Fruit fly (Drosophila melanogaster) whole organism, embryonic: ENCODE measurements around the gene CG8420.

Source experiments
- Adf1 ChIP-seq: fragments of 200-800 bp; sonication (Bioruptor generic); IDR thresholded peaks from 2 replicates; pipeline ENCODE4 v1.3.6; 2022; ENCODE audit warnings: missing biosample characterization, missing genetic modification characterization
- Atf-2 ChIP-seq: fragments of 200-800 bp; sonication (Bioruptor generic); optimal IDR thresholded peaks from 2 replicates; lab custom pipeline; 2016; ENCODE audit warnings: missing biosample characterization, missing genetic modification characterization
- CG10267 ChIP-seq: fragments of 200-800 bp; sonication (Bioruptor generic); optimal IDR thresholded peaks from 2 replicates; lab custom pipeline; 2018; ENCODE audit warnings: missing biosample characterization, mild to moderate bottlenecking, missing genetic modification characterization, moderate library complexity
- CG13624 ChIP-seq: fragments of 200-800 bp; sonication (Bioruptor generic); optimal IDR thresholded peaks from 2 replicates; lab custom pipeline; 2016; ENCODE audit warnings: missing biosample characterization, missing genetic modification characterization
- CG15514 ChIP-seq: fragments of 200-800 bp; sonication (Bioruptor generic); optimal IDR thresholded peaks from 3 replicates; lab custom pipeline; 2017; ENCODE audit warnings: missing biosample characterization, missing genetic modification characterization, mild to moderate bottlenecking, moderate library complexity, missing genetic modification reagents
- CG15601 ChIP-seq: fragments of 200-800 bp; sonication (Bioruptor generic); optimal IDR thresholded peaks from 3 replicates; lab custom pipeline; 2019; ENCODE audit warnings: missing biosample characterization, mild to moderate bottlenecking, missing genetic modification characterization, moderate library complexity
- CG16779 ChIP-seq: fragments of 200-800 bp; sonication (Bioruptor generic); IDR thresholded peaks from 2 replicates; pipeline ENCODE4 v1.3.6; 2022; ENCODE audit warnings: missing biosample characterization, missing genetic modification characterization
- CG16813 ChIP-seq: fragments of 200-800 bp; sonication (Bioruptor generic); IDR thresholded peaks from 3 replicates; pipeline ENCODE4 v1.3.6; 2022; ENCODE audit warnings: missing biosample characterization, missing genetic modification characterization; ENCODE audit not compliant: partially characterized antibody
- CG17186 ChIP-seq: fragments of 200-800 bp; sonication (Bioruptor generic); optimal IDR thresholded peaks from 3 replicates; lab custom pipeline; 2017; ENCODE audit warnings: missing biosample characterization, missing genetic modification reagents, missing genetic modification characterization
- CG1792 ChIP-seq: fragments of 200-800 bp; sonication (Bioruptor generic); optimal IDR thresholded peaks from 2 replicates; lab custom pipeline; 2016; ENCODE audit warnings: missing biosample characterization, missing genetic modification characterization
- CG1832 ChIP-seq: fragments of 200-800 bp; sonication (Bioruptor generic); optimal IDR thresholded peaks from 2 replicates; lab custom pipeline; 2017; ENCODE audit warnings: missing biosample characterization, mild to moderate bottlenecking, missing genetic modification characterization, inconsistent platforms
- CG2129 ChIP-seq: fragments of 200-800 bp; sonication (Bioruptor generic); IDR thresholded peaks from 2 replicates; pipeline ENCODE4 v1.3.6; 2022; ENCODE audit warnings: missing biosample characterization, missing genetic modification characterization; ENCODE audit not compliant: partially characterized antibody
- CG2202 ChIP-seq: fragments of 200-800 bp; sonication (Bioruptor generic); optimal IDR thresholded peaks from 2 replicates; lab custom pipeline; 2018; ENCODE audit warnings: missing biosample characterization, mild to moderate bottlenecking, missing genetic modification characterization
- CG33557 ChIP-seq: fragments of 200-800 bp; sonication (Bioruptor generic); optimal IDR thresholded peaks from 2 replicates; lab custom pipeline; 2019; ENCODE audit warnings: missing biosample characterization, mild to moderate bottlenecking, missing genetic modification characterization, moderate library complexity
- CG4282 ChIP-seq: fragments of 200-800 bp; sonication (Bioruptor generic); optimal IDR thresholded peaks from 2 replicates; lab custom pipeline; 2016; ENCODE audit warnings: missing biosample characterization, missing genetic modification characterization
- CG6765 ChIP-seq: fragments of 200-800 bp; sonication (Bioruptor generic); optimal IDR thresholded peaks from 3 replicates; lab custom pipeline; 2017; ENCODE audit warnings: missing biosample characterization, mild to moderate bottlenecking, missing genetic modification characterization
- CG6791 ChIP-seq: fragments of 200-800 bp; sonication (Bioruptor generic); IDR thresholded peaks from 3 replicates; pipeline ENCODE4 v1.3.6; 2022; ENCODE audit warnings: missing biosample characterization, missing genetic modification characterization; ENCODE audit not compliant: partially characterized antibody
- CG7786 ChIP-seq: fragments of 200-800 bp; sonication (Bioruptor generic); optimal IDR thresholded peaks from 2 replicates; lab custom pipeline; 2016; ENCODE audit warnings: missing biosample characterization, missing genetic modification characterization
- CG8281 ChIP-seq: fragments of 200-800 bp; sonication (Bioruptor generic); optimal IDR thresholded peaks from 2 replicates; lab custom pipeline; 2018; ENCODE audit warnings: missing biosample characterization, mild to moderate bottlenecking, missing genetic modification characterization, moderate library complexity
- CG8924 ChIP-seq: fragments of 200-800 bp; optimal IDR thresholded peaks from 3 replicates; lab custom pipeline; 2019; ENCODE audit warnings: missing biosample characterization, mild to moderate bottlenecking, missing genetic modification characterization, moderate library complexity
- CG9215 ChIP-seq: fragments of 200-800 bp; sonication (Bioruptor generic); IDR thresholded peaks from 2 replicates; pipeline ENCODE4 v1.3.6; 2022; ENCODE audit warnings: missing biosample characterization, missing genetic modification characterization
- CG9609 ChIP-seq: fragments of 200-800 bp; sonication (Bioruptor generic); optimal IDR thresholded peaks from 3 replicates; lab custom pipeline; 2016; ENCODE audit warnings: missing biosample characterization, missing genetic modification characterization
- Doc2 ChIP-seq: fragments of 200-800 bp; sonication (Bioruptor generic); IDR thresholded peaks from 2 replicates; pipeline ENCODE4 v1.3.6; 2022; ENCODE audit warnings: missing biosample characterization, missing genetic modification characterization
- Ets97D ChIP-seq: fragments of 200-800 bp; sonication (Bioruptor generic); optimal IDR thresholded peaks from 3 replicates; lab custom pipeline; 2016; ENCODE audit warnings: missing biosample characterization, missing genetic modification characterization
- HLH54F ChIP-seq: fragments of 200-800 bp; sonication (Bioruptor generic); optimal IDR thresholded peaks from 3 replicates; lab custom pipeline; 2016; ENCODE audit warnings: missing biosample characterization, missing genetic modification characterization
- Nf-YB ChIP-seq: fragments of 200-800 bp; sonication (Bioruptor generic); optimal IDR thresholded peaks from 3 replicates; lab custom pipeline; 2019; ENCODE audit warnings: missing biosample characterization, mild to moderate bottlenecking, missing genetic modification characterization, moderate library complexity
- Oli ChIP-seq: fragments of 200-800 bp; sonication (Bioruptor generic); optimal IDR thresholded peaks from 2 replicates; lab custom pipeline; 2018; ENCODE audit warnings: missing biosample characterization, mild to moderate bottlenecking, missing genetic modification characterization, moderate library complexity
- Opbp ChIP-seq: fragments of 200-800 bp; sonication (Bioruptor generic); IDR thresholded peaks from 3 replicates; pipeline ENCODE4 v1.3.6; 2022; ENCODE audit warnings: missing biosample characterization, missing genetic modification characterization; ENCODE audit not compliant: partially characterized antibody
- Optix ChIP-seq: fragments of 200-800 bp; sonication (Bioruptor generic); IDR thresholded peaks from 3 replicates; pipeline ENCODE4 v1.3.6; 2022; ENCODE audit warnings: missing biosample characterization, missing genetic modification characterization
- Pdp1 ChIP-seq, 2 experiments: fragments of 200-800 bp; sonication (Bioruptor generic); optimal IDR thresholded peaks; 3 replicates each; lab custom pipeline; 2016; ENCODE audit warnings: missing biosample characterization in 2 of 2, missing genetic modification characterization in 2 of 2, mild to moderate bottlenecking in 1 of 2, moderate library complexity in 1 of 2
- Scr ChIP-seq: fragments of 200-800 bp; sonication (Bioruptor generic); IDR thresholded peaks from 2 replicates; pipeline ENCODE4 v1.3.6; 2022; ENCODE audit warnings: missing biosample characterization, missing genetic modification characterization; ENCODE audit not compliant: partially characterized antibody
- Sin3A ChIP-seq: fragments of >200 bp; optimal IDR thresholded peaks from 2 replicates; lab custom pipeline; 2018
- aop ChIP-seq: fragments of 200-800 bp; sonication (Bioruptor generic); IDR thresholded peaks from 2 replicates; pipeline ENCODE4 v1.3.6; 2022; ENCODE audit warnings: missing biosample characterization, missing genetic modification characterization
- ase ChIP-seq: fragments of 200-800 bp; sonication (Bioruptor generic); IDR thresholded peaks from 3 replicates; pipeline ENCODE4 v1.3.6; 2022; ENCODE audit warnings: missing biosample characterization, missing genetic modification characterization
- az2 ChIP-seq: fragments of 200-800 bp; sonication (Bioruptor generic); optimal IDR thresholded peaks from 3 replicates; lab custom pipeline; 2016; ENCODE audit warnings: missing biosample characterization, missing genetic modification characterization
- bowl ChIP-seq: fragments of 200-800 bp; sonication (Bioruptor generic); IDR thresholded peaks from 2 replicates; pipeline ENCODE4 v1.3.6; 2022; ENCODE audit warnings: missing biosample characterization, missing genetic modification characterization
- bsh ChIP-seq, 2 experiments: fragments of 200-800 bp; sonication (Bioruptor generic); optimal IDR thresholded peaks; 2 replicates each; lab custom pipeline; 2017 to 2018; ENCODE audit warnings: mild to moderate bottlenecking in 2 of 2, missing biosample characterization in 2 of 2, missing genetic modification characterization in 2 of 2, moderate library complexity in 1 of 2
- da ChIP-seq: fragments of 200-800 bp; sonication (Bioruptor generic); optimal IDR thresholded peaks from 2 replicates; lab custom pipeline; 2016; ENCODE audit warnings: missing biosample characterization, missing genetic modification characterization
- dan ChIP-seq: fragments of 200-800 bp; sonication (Bioruptor generic); IDR thresholded peaks from 2 replicates; pipeline ENCODE4 v1.3.6; 2022; ENCODE audit warnings: missing biosample characterization, missing genetic modification characterization
- dm ChIP-seq: fragments of 200-800 bp; sonication (Bioruptor generic); optimal IDR thresholded peaks from 3 replicates; lab custom pipeline; 2016; ENCODE audit warnings: missing biosample characterization, missing genetic modification characterization
- dysf ChIP-seq: fragments of 200-800 bp; sonication (Bioruptor generic); IDR thresholded peaks from 3 replicates; pipeline ENCODE4 v1.3.6; 2022; ENCODE audit warnings: missing biosample characterization, missing genetic modification characterization
- ems ChIP-seq: fragments of 200-800 bp; sonication (Bioruptor generic); optimal IDR thresholded peaks from 3 replicates; lab custom pipeline; 2016; ENCODE audit warnings: missing biosample characterization, missing genetic modification characterization
- ftz-f1 ChIP-seq: fragments of 200-800 bp; sonication (Bioruptor generic); optimal IDR thresholded peaks from 2 replicates; lab custom pipeline; 2016; ENCODE audit warnings: missing biosample characterization, missing genetic modification characterization
- gcm ChIP-seq: fragments of 200-800 bp; sonication (Bioruptor generic); optimal IDR thresholded peaks from 2 replicates; lab custom pipeline; 2019; ENCODE audit warnings: missing biosample characterization, mild to moderate bottlenecking, missing genetic modification characterization, moderate library complexity
- odd ChIP-seq: fragments of 200-800 bp; sonication (Bioruptor generic); optimal IDR thresholded peaks from 2 replicates; lab custom pipeline; 2017; ENCODE audit warnings: missing biosample characterization, mild to moderate bottlenecking, missing genetic modification characterization
- pnt ChIP-seq: fragments of 200-800 bp; sonication (Bioruptor generic); optimal IDR thresholded peaks from 3 replicates; lab custom pipeline; 2016; ENCODE audit warnings: missing biosample characterization, missing genetic modification characterization
- sens ChIP-seq: fragments of 200-800 bp; sonication (Bioruptor generic); peaks from one replicate; lab custom pipeline; 2016; ENCODE audit warnings: missing biosample characterization, missing genetic modification characterization
- sens-2 ChIP-seq: fragments of 200-800 bp; sonication (Bioruptor generic); IDR thresholded peaks from 2 replicates; pipeline ENCODE4 v1.3.6; 2022; ENCODE audit warnings: missing biosample characterization, missing genetic modification characterization
- stc ChIP-seq: fragments of 200-800 bp; sonication (Bioruptor generic); IDR thresholded peaks from 2 replicates; pipeline ENCODE4 v1.3.6; 2022; ENCODE audit warnings: missing biosample characterization, missing genetic modification characterization
- trh ChIP-seq: fragments of 200-800 bp; sonication (Bioruptor generic); optimal IDR thresholded peaks from 2 replicates; lab custom pipeline; 2016; ENCODE audit warnings: missing biosample characterization, missing genetic modification characterization
- ttk ChIP-seq: fragments of 200-800 bp; sonication (Bioruptor generic); IDR thresholded peaks from 2 replicates; pipeline ENCODE4 v2.1.2; 2022; ENCODE audit warnings: missing biosample characterization, missing genetic modification characterization
- z ChIP-seq: fragments of 200-800 bp; sonication (Bioruptor generic); IDR thresholded peaks from 3 replicates; pipeline ENCODE4 v1.3.6; 2022; ENCODE audit warnings: missing biosample characterization, missing genetic modification characterization

CG8420 gene

dm6 chr3R:9239941-9240400, 6.5 kb upstream of the CG8420 start (continued):
- TF ChIP-seq CG6765 = no peak
- TF ChIP-seq da (GFP tag; lab: Kevin White, UChicago) = no peak
- no peak for TF ChIP-seq Doc2 (GFP tag; lab: Robert Waterston, UW)
- peak; percentile 89 for TF ChIP-seq CG17186 (GFP tag; lab: Kevin White, UChicago)
- no peak for TF ChIP-seq bowl (GFP tag; lab: Robert Waterston, UW)
- peak in 1 of 2 experiments; percentile 52 for TF ChIP-seq Pdp1 (GFP tag; optimal IDR thresholded peaks at IDR 0.05; lab: Kevin White, UChicago)
- TF ChIP-seq Adf1 (GFP tag; lab: Robert Waterston, UW) = peak; percentile 37; the same call in 1 of the 2 replicates
- no peak for TF ChIP-seq Nf-YB (GFP tag; lab: Kevin White, UChicago)
- peak; percentile 8 for TF ChIP-seq Sin3A (lab: Kevin White, UChicago)
- no peak for TF ChIP-seq Atf-2 (GFP tag; lab: Kevin White, UChicago)
- no peak for TF ChIP-seq odd
- no peak for TF ChIP-seq CG33557
- no peak for TF ChIP-seq dan (GFP tag; lab: Robert Waterston, UW)
- no peak for TF ChIP-seq ems
- no peak for TF ChIP-seq stc
- TF ChIP-seq aop (GFP tag; lab: Robert Waterston, UW) = no peak
- TF ChIP-seq CG13624 = peak; percentile 15
- no peak for TF ChIP-seq z (GFP tag; lab: Robert Waterston, UW)
- no peak for TF ChIP-seq CG1792
- TF ChIP-seq az2 (GFP tag; lab: Kevin White, UChicago) = no peak
- no peak for TF ChIP-seq CG16779 (GFP tag; lab: Robert Waterston, UW)
- TF ChIP-seq CG6791 (GFP tag; lab: Robert Waterston, UW) = peak; percentile 86
- no peak for TF ChIP-seq trh
- peak; percentile 49 for TF ChIP-seq dm (GFP tag; lab: Kevin White, UChicago)
- peak; percentile 14 for TF ChIP-seq CG15601 (tag; lab: Kevin White, UChicago)
- peak; percentile 80 for TF ChIP-seq Scr (GFP tag; lab: Robert Waterston, UW)
- TF ChIP-seq sens = peak; percentile 72
- no peak for TF ChIP-seq sens-2 (GFP tag; lab: Robert Waterston, UW)
- TF ChIP-seq dysf (GFP tag; lab: Robert Waterston, UW) = no peak
- TF ChIP-seq CG9215 (GFP tag; lab: Robert Waterston, UW) = no peak
- TF ChIP-seq CG16813 (GFP tag; lab: Robert Waterston, UW) = peak; percentile 79
- peak; percentile 55 for TF ChIP-seq Ets97D (GFP tag; lab: Kevin White, UChicago)
- peak in 1 of 2 experiments; percentile 17 for TF ChIP-seq bsh (GFP tag; optimal IDR thresholded peaks at IDR 0.05; lab: Kevin White, UChicago)
- TF ChIP-seq CG7786 = no peak
- TF ChIP-seq CG15514 (GFP tag; lab: Kevin White, UChicago) = peak; percentile 55
- peak; percentile 29 for TF ChIP-seq gcm
- no peak for TF ChIP-seq CG9609
- no peak for TF ChIP-seq Optix (GFP tag; lab: Robert Waterston, UW)
- TF ChIP-seq pnt (GFP tag; lab: Kevin White, UChicago) = no peak
- peak; percentile 22 for TF ChIP-seq CG8924 (tag; lab: Kevin White, UChicago)
- TF ChIP-seq ftz-f1 (GFP tag; lab: Kevin White, UChicago) = no peak
- TF ChIP-seq Oli (tag; lab: Kevin White, UChicago) = no peak
- no peak for TF ChIP-seq CG2202 (tag; lab: Kevin White, UChicago)
- TF ChIP-seq CG4282 = peak; percentile 33
- peak; percentile 78 for TF ChIP-seq Opbp (GFP tag; lab: Robert Waterston, UW)
- no peak for TF ChIP-seq ase (GFP tag; lab: Robert Waterston, UW)
- no peak for TF ChIP-seq ttk (GFP tag; lab: Robert Waterston, UW)
- TF ChIP-seq HLH54F (GFP tag; lab: Kevin White, UChicago) = no peak
- TF ChIP-seq CG8281 (tag; lab: Kevin White, UChicago) = no peak
- TF ChIP-seq CG2129 (GFP tag; lab: Robert Waterston, UW) = peak; percentile 66
- TF ChIP-seq CG1832 (GFP tag; lab: Kevin White, UChicago) = no peak
- TF ChIP-seq CG10267 (tag; lab: Kevin White, UChicago) = peak; percentile 66
